Fruit fly (Drosophila melanogaster) whole organism, embryonic: ENCODE results near the gene CG3448.

Experiments
- Abd-B ChIP-seq: fragments of 200-800 bp; sonication (Bioruptor generic); optimal IDR thresholded peaks from 2 replicates; lab custom pipeline; 2018; ENCODE audit warnings: missing biosample characterization, mild to moderate bottlenecking, missing genetic modification characterization, moderate library complexity
- Antp ChIP-seq: fragments of 200-800 bp; sonication (Bioruptor generic); optimal IDR thresholded peaks from 3 replicates; lab custom pipeline; 2016; ENCODE audit warnings: missing biosample characterization, missing genetic modification characterization
- BtbVII ChIP-seq: fragments of 200-800 bp; sonication (Bioruptor generic); optimal IDR thresholded peaks from 3 replicates; lab custom pipeline; 2017; ENCODE audit warnings: missing biosample characterization, mild to moderate bottlenecking, missing genetic modification characterization
- CG11560 ChIP-seq: fragments of 200-800 bp; sonication (Bioruptor generic); IDR thresholded peaks from 3 replicates; pipeline ENCODE4 v1.3.6; 2022; ENCODE audit warnings: missing biosample characterization, missing genetic modification characterization
- CG12104 ChIP-seq: fragments of 200-800 bp; sonication (Bioruptor generic); optimal IDR thresholded peaks from 3 replicates; lab custom pipeline; 2016; ENCODE audit warnings: missing biosample characterization, missing genetic modification characterization
- CG13424 ChIP-seq: fragments of 200-800 bp; sonication (Bioruptor generic); optimal IDR thresholded peaks from 2 replicates; lab custom pipeline; 2019; ENCODE audit warnings: missing biosample characterization, mild to moderate bottlenecking, missing genetic modification characterization, moderate library complexity
- CG13624 ChIP-seq: fragments of 200-800 bp; sonication (Bioruptor generic); optimal IDR thresholded peaks from 2 replicates; lab custom pipeline; 2016; ENCODE audit warnings: missing biosample characterization, missing genetic modification characterization
- CG14710 ChIP-seq: fragments of 200-800 bp; sonication (Bioruptor generic); optimal IDR thresholded peaks from 3 replicates; lab custom pipeline; 2019; ENCODE audit warnings: missing biosample characterization, mild to moderate bottlenecking, missing genetic modification characterization, moderate library complexity
- CG14860 ChIP-seq: fragments of 200-800 bp; sonication (Bioruptor generic); IDR thresholded peaks from 3 replicates; pipeline ENCODE4 v1.3.6; 2022; ENCODE audit warnings: missing biosample characterization, missing genetic modification characterization; ENCODE audit not compliant: partially characterized antibody
- CG16863 ChIP-seq: fragments of 200-800 bp; sonication (Bioruptor generic); optimal IDR thresholded peaks from 3 replicates; lab custom pipeline; 2016; ENCODE audit warnings: missing biosample characterization, missing genetic modification characterization
- CG30431 ChIP-seq: fragments of 200-800 bp; sonication (Bioruptor generic); optimal IDR thresholded peaks from 2 replicates; lab custom pipeline; 2017; ENCODE audit warnings: missing biosample characterization, missing genetic modification characterization
- CG31224 ChIP-seq: fragments of 200-800 bp; sonication (Bioruptor generic); IDR thresholded peaks from 2 replicates; pipeline ENCODE4 v1.3.6; 2022; ENCODE audit warnings: missing biosample characterization, missing genetic modification characterization
- CG34376 ChIP-seq: fragments of 200-800 bp; sonication (Bioruptor generic); optimal IDR thresholded peaks from 2 replicates; lab custom pipeline; 2018; ENCODE audit warnings: missing biosample characterization, mild to moderate bottlenecking, missing genetic modification characterization
- CG3847 ChIP-seq: fragments of 200-800 bp; sonication (Bioruptor generic); IDR thresholded peaks from 2 replicates; pipeline ENCODE4 v1.3.6; 2022; ENCODE audit warnings: missing biosample characterization, missing genetic modification characterization
- CG6813 ChIP-seq: fragments of 200-800 bp; sonication (Bioruptor generic); optimal IDR thresholded peaks from 2 replicates; lab custom pipeline; 2017; ENCODE audit warnings: missing biosample characterization, missing genetic modification characterization, mild to moderate bottlenecking, moderate library complexity, missing genetic modification reagents
- CG7987 ChIP-seq: fragments of 200-800 bp; sonication (Bioruptor generic); optimal IDR thresholded peaks from 2 replicates; lab custom pipeline; 2018; ENCODE audit warnings: missing biosample characterization, mild to moderate bottlenecking, missing genetic modification characterization, moderate library complexity
- CG8290 ChIP-seq, 3 experiments: fragments of 200-800 bp; sonication (Bioruptor generic); optimal IDR thresholded peaks; 2 replicates each; lab custom pipeline; 2016 to 2019; ENCODE audit warnings: missing biosample characterization in 3 of 3, missing genetic modification characterization in 3 of 3, mild to moderate bottlenecking in 2 of 3, moderate library complexity in 1 of 3
- Chrac-16 ChIP-seq: fragments of 200-800 bp; sonication (Bioruptor generic); optimal IDR thresholded peaks from 3 replicates; lab custom pipeline; 2016; ENCODE audit warnings: missing biosample characterization, missing genetic modification characterization
- Doc3 ChIP-seq: fragments of 200-800 bp; sonication (Bioruptor generic); IDR thresholded peaks from 3 replicates; pipeline ENCODE4 v1.3.6; 2022; ENCODE audit warnings: missing biosample characterization, missing genetic modification characterization; ENCODE audit not compliant: partially characterized antibody
- Ets97D ChIP-seq: fragments of 200-800 bp; sonication (Bioruptor generic); optimal IDR thresholded peaks from 3 replicates; lab custom pipeline; 2016; ENCODE audit warnings: missing biosample characterization, missing genetic modification characterization
- HLH54F ChIP-seq: fragments of 200-800 bp; sonication (Bioruptor generic); optimal IDR thresholded peaks from 3 replicates; lab custom pipeline; 2016; ENCODE audit warnings: missing biosample characterization, missing genetic modification characterization
- Lpt ChIP-seq: fragments of >200 bp; optimal IDR thresholded peaks from 2 replicates; lab custom pipeline; 2018; ENCODE audit warnings: missing biosample characterization, missing genetic modification characterization
- NFAT ChIP-seq: fragments of 200-800 bp; sonication (Bioruptor generic); IDR thresholded peaks from 2 replicates; pipeline ENCODE4 v1.3.6; 2022; ENCODE audit warnings: missing biosample characterization, missing genetic modification characterization
- Optix ChIP-seq: fragments of 200-800 bp; sonication (Bioruptor generic); IDR thresholded peaks from 3 replicates; pipeline ENCODE4 v1.3.6; 2022; ENCODE audit warnings: missing biosample characterization, missing genetic modification characterization
- Scr ChIP-seq: fragments of 200-800 bp; sonication (Bioruptor generic); IDR thresholded peaks from 2 replicates; pipeline ENCODE4 v1.3.6; 2022; ENCODE audit warnings: missing biosample characterization, missing genetic modification characterization; ENCODE audit not compliant: partially characterized antibody
- bab2 ChIP-seq: fragments of 200-800 bp; sonication (Bioruptor generic); optimal IDR thresholded peaks from 2 replicates; lab custom pipeline; 2016; ENCODE audit warnings: missing biosample characterization, missing genetic modification characterization
- cg ChIP-seq: fragments of 200-800 bp; sonication (Bioruptor generic); optimal IDR thresholded peaks from 3 replicates; lab custom pipeline; 2019; ENCODE audit warnings: missing biosample characterization, mild to moderate bottlenecking, missing genetic modification characterization, moderate library complexity
- chm ChIP-seq: fragments of 200-800 bp; sonication (Bioruptor generic); IDR thresholded peaks from 2 replicates; pipeline ENCODE4 v1.3.6; 2022; ENCODE audit warnings: missing biosample characterization, missing genetic modification characterization
- croc ChIP-seq: fragments of 200-800 bp; sonication (Bioruptor generic); conservative IDR thresholded peaks from 3 replicates; pipeline ENCODE4 v1.3.6; 2022; ENCODE audit warnings: missing biosample characterization, missing genetic modification characterization
- esg ChIP-seq: fragments of 200-800 bp; sonication (Bioruptor generic); conservative IDR thresholded peaks from 2 replicates; pipeline ENCODE4 v1.3.6; 2022; ENCODE audit warnings: missing biosample characterization, missing genetic modification characterization
- fru ChIP-seq: fragments of >200 bp; optimal IDR thresholded peaks from 2 replicates; lab custom pipeline; 2017
- gsb-n ChIP-seq: fragments of 200-800 bp; sonication (Bioruptor generic); optimal IDR thresholded peaks from 3 replicates; lab custom pipeline; 2018; ENCODE audit warnings: missing biosample characterization, mild to moderate bottlenecking, missing genetic modification characterization
- hb ChIP-seq: fragments of 200-800 bp; sonication (Bioruptor generic); IDR thresholded peaks from 3 replicates; pipeline ENCODE4 v1.3.6; 2022; ENCODE audit warnings: missing biosample characterization, missing genetic modification characterization; ENCODE audit not compliant: partially characterized antibody
- ken ChIP-seq: fragments of 200-800 bp; sonication (Bioruptor generic); IDR thresholded peaks from 3 replicates; pipeline ENCODE4 v1.3.6; 2022; ENCODE audit warnings: missing biosample characterization, missing genetic modification characterization
- nerfin-1 ChIP-seq: fragments of 200-800 bp; sonication (Bioruptor generic); optimal IDR thresholded peaks from 3 replicates; lab custom pipeline; 2019; ENCODE audit warnings: missing biosample characterization, mild to moderate bottlenecking, missing genetic modification characterization, moderate library complexity
- nom ChIP-seq: fragments of 200-800 bp; sonication (Bioruptor generic); optimal IDR thresholded peaks from 2 replicates; lab custom pipeline; 2017; ENCODE audit warnings: missing biosample characterization, missing genetic modification characterization, mild to moderate bottlenecking, moderate library complexity, missing genetic modification reagents
- onecut ChIP-seq: fragments of 200-800 bp; sonication (Bioruptor generic); IDR thresholded peaks from 2 replicates; pipeline ENCODE4 v1.3.6; 2022; ENCODE audit warnings: missing biosample characterization, missing genetic modification characterization
- org-1 ChIP-seq: fragments of 200-800 bp; sonication (Bioruptor generic); optimal IDR thresholded peaks from 2 replicates; lab custom pipeline; 2017; ENCODE audit warnings: missing biosample characterization, missing genetic modification characterization
- peb ChIP-seq: fragments of 200-800 bp; sonication (Bioruptor generic); IDR thresholded peaks from 2 replicates; pipeline ENCODE4 v1.3.6; 2022; ENCODE audit warnings: missing biosample characterization, missing genetic modification characterization
- pho ChIP-seq: fragments of 200-800 bp; sonication (Bioruptor generic); optimal IDR thresholded peaks from 2 replicates; lab custom pipeline; 2016; ENCODE audit warnings: missing biosample characterization, missing genetic modification characterization
- pros ChIP-seq: fragments of 200-800 bp; sonication (Bioruptor generic); optimal IDR thresholded peaks from 3 replicates; lab custom pipeline; 2019; ENCODE audit warnings: missing biosample characterization, mild to moderate bottlenecking, missing genetic modification characterization, moderate library complexity
- psq ChIP-seq: fragments of 200-800 bp; sonication (Bioruptor generic); optimal IDR thresholded peaks from 2 replicates; lab custom pipeline; 2017; ENCODE audit warnings: missing biosample characterization, missing genetic modification characterization
- sd ChIP-seq: fragments of 200-800 bp; sonication (Bioruptor generic); optimal IDR thresholded peaks from 3 replicates; lab custom pipeline; 2018; ENCODE audit warnings: missing biosample characterization, mild to moderate bottlenecking, missing genetic modification characterization, moderate library complexity
- ssp ChIP-seq: fragments of 200-800 bp; sonication (Bioruptor generic); IDR thresholded peaks from 2 replicates; pipeline ENCODE4 v1.3.6; 2022; ENCODE audit warnings: missing biosample characterization, missing genetic modification characterization
- tio ChIP-seq: fragments of 200-800 bp; sonication (Bioruptor generic); optimal IDR thresholded peaks from 2 replicates; lab custom pipeline; 2017; ENCODE audit warnings: missing biosample characterization, missing genetic modification characterization, inconsistent platforms
- tll ChIP-seq, 2 experiments: fragments of 200-800 bp in 1 of 2; fragments of >200 bp in 1 of 2; sonication (Bioruptor generic) in 1 of 2; optimal IDR thresholded peaks; 2 replicates each; lab custom pipeline; 2017 to 2019; ENCODE audit warnings: missing biosample characterization in 2 of 2, missing genetic modification characterization in 2 of 2, mild to moderate bottlenecking in 1 of 2, moderate library complexity in 1 of 2
- vfl ChIP-seq: fragments of 200-800 bp; sonication (Bioruptor generic); optimal IDR thresholded peaks from 2 replicates; lab custom pipeline; 2016; ENCODE audit warnings: missing biosample characterization, missing genetic modification characterization
- vnd ChIP-seq: fragments of 200-800 bp; sonication (Bioruptor generic); IDR thresholded peaks from 3 replicates; pipeline ENCODE4 v1.3.6; 2022; ENCODE audit warnings: missing biosample characterization, missing genetic modification characterization; ENCODE audit not compliant: partially characterized antibody

Gene CG3448

dm6 chr3L:9435315-9435714 lies 16.1 kb downstream of the CG3448 start, which contains the start of gene CG42526 (continued):
- TF ChIP-seq Doc3 (GFP tag; lab: Robert Waterston, UW): peak; percentile 61
- no peak for TF ChIP-seq Optix
- TF ChIP-seq CG3847 (GFP tag; lab: Robert Waterston, UW): peak; percentile 14; the same call in 1 of the 2 replicates
- peak; percentile 71 for TF ChIP-seq CG13624 (GFP tag; lab: Kevin White, UChicago)
- peak; percentile 3 for TF ChIP-seq CG13424
- TF ChIP-seq Ets97D: peak; percentile 34
- no peak for TF ChIP-seq CG30431 (GFP tag; lab: Kevin White, UChicago)
- TF ChIP-seq hb (GFP tag; lab: Robert Waterston, UW): 0 out of 3 replicates have a peak, but pooled peaks have one; percentile 31
- TF ChIP-seq nerfin-1 (tag; lab: Kevin White, UChicago): no peak
- no peak for TF ChIP-seq psq (GFP tag; lab: Kevin White, UChicago)
- peak; percentile 61 for TF ChIP-seq vfl
- TF ChIP-seq CG16863 (GFP tag; lab: Kevin White, UChicago): peak; percentile 34
- peak; percentile 29 for TF ChIP-seq CG8290 (GFP tag; optimal IDR thresholded peaks at IDR 0.05; lab: Kevin White, UChicago)
- peak in 1 of 2 experiments; percentile 78 for TF ChIP-seq CG8290 (tag; optimal IDR thresholded peaks at IDR 0.05; lab: Kevin White, UChicago)
- TF ChIP-seq HLH54F (GFP tag; lab: Kevin White, UChicago): peak; percentile 52
- TF ChIP-seq Chrac-16 (GFP tag; lab: Kevin White, UChicago): peak; percentile 36
- peak; percentile 2 for TF ChIP-seq Abd-B (GFP tag; lab: Kevin White, UChicago)
- TF ChIP-seq pros (GFP tag; lab: Kevin White, UChicago): no peak
- TF ChIP-seq CG14710 (tag; lab: Kevin White, UChicago): peak; percentile 39
- peak; percentile 10 for TF ChIP-seq CG34376 (GFP tag; lab: Kevin White, UChicago)
- peak; percentile 56 for TF ChIP-seq bab2 (GFP tag; lab: Kevin White, UChicago)
- TF ChIP-seq CG7987 (GFP tag; lab: Kevin White, UChicago): no peak
- no peak for TF ChIP-seq CG6813
- no peak for TF ChIP-seq Lpt (GFP tag; lab: Kevin White, UChicago)
- no peak for TF ChIP-seq croc (GFP tag; lab: Robert Waterston, UW)
- TF ChIP-seq gsb-n (tag; lab: Kevin White, UChicago): peak; percentile 27
- TF ChIP-seq chm (GFP tag; lab: Robert Waterston, UW): no peak
- TF ChIP-seq Antp (GFP tag; lab: Kevin White, UChicago): peak; percentile 50
- peak; percentile 56 for TF ChIP-seq pho (GFP tag; lab: Kevin White, UChicago)
- TF ChIP-seq peb (GFP tag; lab: Robert Waterston, UW): no peak
- peak; percentile 78; the same call in 2 of the 3 replicates for TF ChIP-seq CG11560 (tag; lab: Robert Waterston, UW)
- TF ChIP-seq esg: peak; percentile 34; the same call in 1 of the 2 replicates
- TF ChIP-seq ssp (GFP tag; lab: Robert Waterston, UW): no peak
- no peak for TF ChIP-seq vnd (GFP tag; lab: Robert Waterston, UW)
- peak; percentile 22; the same call in 1 of the 2 replicates for TF ChIP-seq NFAT

- no peak for TF ChIP-seq nom (GFP tag; lab: Kevin White, UChicago)
- no peak for TF ChIP-seq ken (GFP tag; lab: Robert Waterston, UW)
- TF ChIP-seq onecut (GFP tag; lab: Robert Waterston, UW): no peak
- no peak for TF ChIP-seq esg
- no peak for TF ChIP-seq org-1
- no peak for TF ChIP-seq CG11560 (tag; lab: Robert Waterston, UW)
- TF ChIP-seq sd: peak; percentile 82
- no peak for TF ChIP-seq Scr
- 0 out of 2 replicates have a peak, but pooled peaks have one; percentile 5 for TF ChIP-seq CG31224 (GFP tag; lab: Robert Waterston, UW)
- no peak for TF ChIP-seq tio (GFP tag; lab: Kevin White, UChicago)
- no peak for TF ChIP-seq CG14860
- no peak for TF ChIP-seq tll (GFP tag; optimal IDR thresholded peaks at IDR 0.05; lab: Kevin White, UChicago)
- no peak for TF ChIP-seq fru (lab: Kevin White, UChicago)
- TF ChIP-seq CG12104 (GFP tag; lab: Kevin White, UChicago): no peak
- no peak for TF ChIP-seq BtbVII (GFP tag; lab: Kevin White, UChicago)
- no peak for TF ChIP-seq cg
- TF ChIP-seq CG34376 (GFP tag; lab: Kevin White, UChicago): peak; percentile 51
Observed at dm6 chr3L:9432810-9433587, 18.4 kb downstream of the CG3448 start.
